Fruit fly (Drosophila melanogaster): ENCODE measurements around the gene CG46448.

Gene CG46448

dm6 chr2L:2425652-2426192 lies 34.3 kb downstream of the CG46448 start:
- TF ChIP-seq CG7045 (GFP tag; optimal IDR thresholded peaks at IDR 0.05) (no peak), Clk (GFP tag; optimal IDR thresholded peaks at IDR 0.05) (no peak), CG5204 (GFP tag; optimal IDR thresholded peaks at IDR 0.05) (no peak), Crg-1 (GFP tag; optimal IDR thresholded peaks at IDR 0.05) (no peak), CG7101 (tag; optimal IDR thresholded peaks at IDR 0.05) (no peak), Hr96 (GFP tag; optimal IDR thresholded peaks at IDR 0.05) (no peak), CG1620 (GFP tag; optimal IDR thresholded peaks at IDR 0.05) (no peak), Mnt (GFP tag; optimal IDR thresholded peaks at IDR 0.05) (no peak), CG12768 (GFP tag; optimal IDR thresholded peaks at IDR 0.05) (no peak), pad (GFP tag; optimal IDR thresholded peaks at IDR 0.05) (no peak)

dm6 chr2L:2426444-2427188 lies 35.2 kb downstream of the CG46448 start:
- peak; percentile 62 for TF ChIP-seq CG5204 (GFP tag; optimal IDR thresholded peaks at IDR 0.05)
- peak; percentile 8 for TF ChIP-seq Hr96 (GFP tag; optimal IDR thresholded peaks at IDR 0.05)
- peak; percentile 41 for TF ChIP-seq CG33017 (tag; optimal IDR thresholded peaks at IDR 0.05)
- TF ChIP-seq CG7045 (GFP tag; optimal IDR thresholded peaks at IDR 0.05), result peak; percentile 72
- no peak for TF ChIP-seq cnc (optimal IDR thresholded peaks at IDR 0.05)

- TF ChIP-seq CG7045 (GFP tag; optimal IDR thresholded peaks at IDR 0.05), result no peak
- no peak for TF ChIP-seq Mnt (GFP tag; optimal IDR thresholded peaks at IDR 0.05)
- peak; percentile 43 for TF ChIP-seq CG12768 (GFP tag; optimal IDR thresholded peaks at IDR 0.05)
- TF ChIP-seq Clk (GFP tag; optimal IDR thresholded peaks at IDR 0.05), result no peak
- no peak for TF ChIP-seq bab1 (GFP tag; optimal IDR thresholded peaks at IDR 0.05)
- TF ChIP-seq kay (GFP tag; ENCODE audit: borderline replicate concordance), result no peak
- no peak for TF ChIP-seq toe (GFP tag; optimal IDR thresholded peaks at IDR 0.05)
- TF ChIP-seq CG33017 (tag; optimal IDR thresholded peaks at IDR 0.05), result no peak
- no peak for TF ChIP-seq tj (GFP tag; optimal IDR thresholded peaks at IDR 0.05)
- TF ChIP-seq cic (GFP tag; optimal IDR thresholded peaks at IDR 0.05), result peak; percentile 7
- TF ChIP-seq CG1620 (GFP tag; optimal IDR thresholded peaks at IDR 0.05), result no peak
- no peak for TF ChIP-seq CG14711 (tag; optimal IDR thresholded peaks at IDR 0.05)
Measured at dm6 chr2L:2427384-2428208, 36.1 kb downstream of the CG46448 start.

- TF ChIP-seq bab1 (GFP tag; optimal IDR thresholded peaks at IDR 0.05) (no peak), cnc (optimal IDR thresholded peaks at IDR 0.05) (no peak), CG7101 (tag; optimal IDR thresholded peaks at IDR 0.05) (no peak), kay (GFP tag; ENCODE audit: borderline replicate concordance) (no peak), pad (GFP tag; optimal IDR thresholded peaks at IDR 0.05) (no peak), CG1620 (GFP tag; optimal IDR thresholded peaks at IDR 0.05) (no peak), CG12768 (GFP tag; optimal IDR thresholded peaks at IDR 0.05) (no peak), Clk (GFP tag; optimal IDR thresholded peaks at IDR 0.05) (no peak), tj (GFP tag; optimal IDR thresholded peaks at IDR 0.05) (no peak), CG7045 (GFP tag; optimal IDR thresholded peaks at IDR 0.05) (no peak), toe (GFP tag; optimal IDR thresholded peaks at IDR 0.05) (no peak), Mnt (GFP tag; optimal IDR thresholded peaks at IDR 0.05) (no peak), Hr96 (GFP tag; optimal IDR thresholded peaks at IDR 0.05) (no peak), CG14711 (tag; optimal IDR thresholded peaks at IDR 0.05) (no peak), CG11617 (GFP tag; optimal IDR thresholded peaks at IDR 0.05) (no peak)
Measured at dm6 chr2L:2428209-2428488, 36.7 kb downstream of the CG46448 start, which contains the start of gene dpp. dpp (plus strand) TSS chr2L:2428372.

dm6 chr2L:2429588-2429987 lies 38.1 kb downstream of the CG46448 start:
- no peak for TF ChIP-seq ovo (GFP tag; optimal IDR thresholded peaks at IDR 0.05)
- TF ChIP-seq cic (GFP tag; optimal IDR thresholded peaks at IDR 0.05), result no peak
- no peak for TF ChIP-seq toe (GFP tag; optimal IDR thresholded peaks at IDR 0.05)
- no peak for TF ChIP-seq tj (GFP tag; optimal IDR thresholded peaks at IDR 0.05)
- peak; percentile 52 for TF ChIP-seq kay (GFP tag; ENCODE audit: borderline replicate concordance)

- no peak for TF ChIP-seq CG7045 (GFP tag; optimal IDR thresholded peaks at IDR 0.05)
- no peak for TF ChIP-seq bab1 (GFP tag; optimal IDR thresholded peaks at IDR 0.05)
- no peak for TF ChIP-seq toe (GFP tag; optimal IDR thresholded peaks at IDR 0.05)
- no peak for TF ChIP-seq cic (GFP tag; optimal IDR thresholded peaks at IDR 0.05)
Measured at dm6 chr2L:2430251-2430650, 38.8 kb downstream of the CG46448 start.
